Fruit fly (Drosophila melanogaster): ENCODE data around the gene CenG1A.

The CenG1A gene

DNA sequence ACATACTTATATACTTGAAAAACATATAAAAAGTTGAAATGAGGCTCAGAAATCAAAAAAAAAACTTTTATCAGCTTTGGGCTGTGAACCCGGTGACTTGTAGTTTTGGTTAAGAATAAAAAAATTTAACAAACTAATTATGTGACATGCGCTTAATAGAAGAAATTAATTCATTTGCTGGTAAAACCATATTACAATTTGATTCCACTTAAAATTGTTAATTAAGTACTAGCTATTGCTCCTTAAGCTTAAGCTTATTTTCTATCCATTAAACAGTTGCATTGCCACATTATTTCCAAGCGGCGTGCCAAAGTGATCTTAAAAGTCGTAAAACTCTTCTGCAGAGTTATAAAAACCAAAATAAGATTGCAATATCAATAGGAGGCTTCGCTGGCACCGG, 88.6 kb downstream of the CenG1A start:
- TF ChIP-seq Sox14 (GFP tag; optimal IDR thresholded peaks at IDR 0.05) (no peak), CG34406 (GFP tag; optimal IDR thresholded peaks at IDR 0.05) (no peak), CG32006 (GFP tag; optimal IDR thresholded peaks at IDR 0.05) (peak; percentile 35), pdm3 (GFP tag; optimal IDR thresholded peaks at IDR 0.05) (peak; percentile 26), Blimp-1 (GFP tag; optimal IDR thresholded peaks at IDR 0.05) (no peak), CG6276 (GFP tag; optimal IDR thresholded peaks at IDR 0.05) (peak; percentile 33), Eip78C (GFP tag) (peak; percentile 58), svp (GFP tag) (peak; percentile 56)

DNA sequence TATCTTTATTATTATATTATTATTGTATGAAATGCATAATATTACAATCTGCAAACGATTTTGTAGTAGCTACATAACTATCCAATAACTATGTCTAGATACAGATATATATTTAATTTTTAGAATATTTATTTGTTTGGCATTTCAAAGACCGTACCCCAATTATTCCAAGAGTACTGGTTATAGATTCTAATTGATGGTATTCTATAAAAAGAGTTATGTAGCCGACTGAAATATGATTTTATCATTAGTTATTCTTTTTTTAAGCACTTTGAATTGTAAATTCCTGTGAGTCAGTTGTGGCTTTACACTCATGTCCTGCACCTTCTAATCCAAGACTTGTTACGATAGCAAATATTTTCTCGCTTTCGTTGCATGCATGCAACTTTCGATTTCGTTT, 90.3 kb downstream of the CenG1A start:
- TF ChIP-seq svp (GFP tag), result peak; percentile 27
- TF ChIP-seq OdsH (GFP tag; optimal IDR thresholded peaks at IDR 0.05), result peak; percentile 23
- TF ChIP-seq CG32006 (GFP tag; optimal IDR thresholded peaks at IDR 0.05), result peak; percentile 85
- TF ChIP-seq CG10631 (GFP tag; optimal IDR thresholded peaks at IDR 0.05), result peak; percentile 4
- peak; percentile 3 for TF ChIP-seq acj6 (GFP tag; optimal IDR thresholded peaks at IDR 0.05)
- no peak for TF ChIP-seq CG1621 (tag; optimal IDR thresholded peaks at IDR 0.05)
- TF ChIP-seq pdm3 (GFP tag; optimal IDR thresholded peaks at IDR 0.05), result peak; percentile 5
- TF ChIP-seq CG4318 (GFP tag; optimal IDR thresholded peaks at IDR 0.05), result peak; percentile 53
- no peak for TF ChIP-seq topi (GFP tag; optimal IDR thresholded peaks at IDR 0.05)
- peak in 1 of 2 experiments; percentile 43 for TF ChIP-seq salr (GFP tag; optimal IDR thresholded peaks at IDR 0.05)
- TF ChIP-seq Eip78C (GFP tag), result peak; percentile 70
- TF ChIP-seq Hr39 (GFP tag; optimal IDR thresholded peaks at IDR 0.05), result no peak
- TF ChIP-seq CG6276 (GFP tag; optimal IDR thresholded peaks at IDR 0.05), result peak; percentile 77
- TF ChIP-seq vri (GFP tag; optimal IDR thresholded peaks at IDR 0.05), result no peak
- TF ChIP-seq CG34406 (GFP tag; optimal IDR thresholded peaks at IDR 0.05), result no peak
- TF ChIP-seq eg (GFP tag; IDR thresholded peaks at IDR 0.05), result peak; percentile 9; the same call in 1 of the 3 replicates
- TF ChIP-seq CG15336 (GFP tag; IDR thresholded peaks at IDR 0.05), result peak; percentile 51; the same call in 1 of the 2 replicates
- TF ChIP-seq Hr4 (GFP tag; optimal IDR thresholded peaks at IDR 0.05), result peak; percentile 46
- TF ChIP-seq CG8119 (GFP tag; IDR thresholded peaks at IDR 0.05), result peak; percentile 64; the same call in 2 of the 3 replicates
- no peak for TF ChIP-seq Sox15 (GFP tag; optimal IDR thresholded peaks at IDR 0.05)
- peak; percentile 42 for TF ChIP-seq Lpt (GFP tag; optimal IDR thresholded peaks at IDR 0.05)
- peak; percentile 26 for TF ChIP-seq dac (GFP tag; optimal IDR thresholded peaks at IDR 0.05)

DNA sequence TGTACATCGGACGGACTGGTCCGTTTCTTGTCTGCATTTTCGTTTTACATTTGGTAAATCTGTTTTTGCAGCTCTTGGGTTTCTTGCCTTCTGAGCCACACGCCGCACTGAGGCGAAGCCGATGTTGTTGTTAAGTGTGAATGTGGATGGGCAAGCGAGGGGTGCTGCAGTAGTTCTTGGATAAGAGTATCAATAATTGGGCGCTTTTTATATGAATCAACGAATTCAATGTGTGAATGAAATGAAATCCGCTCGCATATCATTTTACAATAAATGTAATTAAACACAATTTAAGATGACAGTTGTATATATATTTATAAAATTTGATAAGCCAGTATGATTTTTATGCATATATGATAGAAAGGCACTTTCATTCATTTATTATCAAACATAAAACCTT, 93.1 kb downstream of the CenG1A start:
- TF ChIP-seq CG8119 (GFP tag; IDR thresholded peaks at IDR 0.05), result no peak; the same call in 2 of the 3 replicates
- TF ChIP-seq CG1621 (tag; optimal IDR thresholded peaks at IDR 0.05), result no peak
- no peak for TF ChIP-seq Lpt (GFP tag; optimal IDR thresholded peaks at IDR 0.05)
- peak; percentile 61 for TF ChIP-seq CG15336 (GFP tag; IDR thresholded peaks at IDR 0.05)
- TF ChIP-seq CG4318 (GFP tag; optimal IDR thresholded peaks at IDR 0.05), result no peak
- no peak for TF ChIP-seq dsx (GFP tag; optimal IDR thresholded peaks at IDR 0.05; ENCODE audit: poor library complexity, severe bottlenecking)
- TF ChIP-seq CG31627 (GFP tag; optimal IDR thresholded peaks at IDR 0.05), result no peak
- TF ChIP-seq Ets21C (GFP tag; optimal IDR thresholded peaks at IDR 0.05), result no peak
- no peak for TF ChIP-seq CG11902 (GFP tag; optimal IDR thresholded peaks at IDR 0.05)
- TF ChIP-seq CG6276 (GFP tag; optimal IDR thresholded peaks at IDR 0.05), result peak; percentile 63
- TF ChIP-seq cyc (GFP tag; optimal IDR thresholded peaks at IDR 0.05), result no peak
- peak; percentile 6 for TF ChIP-seq net (GFP tag; optimal IDR thresholded peaks at IDR 0.05)
- no peak for TF ChIP-seq CG6792 (GFP tag; optimal IDR thresholded peaks at IDR 0.05)
- no peak for TF ChIP-seq CG16779 (tag; optimal IDR thresholded peaks at IDR 0.05)
- TF ChIP-seq CG8319 (GFP tag; optimal IDR thresholded peaks at IDR 0.05), result no peak
- TF ChIP-seq CG6163 (GFP tag; IDR thresholded peaks at IDR 0.05), result no peak
- no peak for TF ChIP-seq lz (GFP tag; optimal IDR thresholded peaks at IDR 0.05)
- peak; percentile 12 for TF ChIP-seq CG32006 (GFP tag; optimal IDR thresholded peaks at IDR 0.05)
- TF ChIP-seq Blimp-1 (GFP tag; optimal IDR thresholded peaks at IDR 0.05), result no peak
- no peak for TF ChIP-seq Gug (GFP tag; IDR thresholded peaks at IDR 0.05)
- TF ChIP-seq fkh (GFP tag; optimal IDR thresholded peaks at IDR 0.05), result no peak
- no peak for TF ChIP-seq CG3032 (tag; optimal IDR thresholded peaks at IDR 0.05)
- no peak for TF ChIP-seq OdsH (GFP tag; optimal IDR thresholded peaks at IDR 0.05)
- TF ChIP-seq CG10631 (GFP tag; optimal IDR thresholded peaks at IDR 0.05), result no peak
- TF ChIP-seq Eip78C (GFP tag), result peak; percentile 55
- no peak for TF ChIP-seq CG11294 (GFP tag; IDR thresholded peaks at IDR 0.05)

Data from whole organism, prepupa.